Fruit fly (Drosophila melanogaster) whole organism, embryonic: Measurements from ENCODE around the gene Naa20A.

ENCODE experiments used
- Antp ChIP-seq: fragments of 200-800 bp; sonication (Bioruptor generic); optimal IDR thresholded peaks from 3 replicates; lab custom pipeline; 2016; ENCODE audit warnings: missing biosample characterization, missing genetic modification characterization
- Atf3 ChIP-seq: fragments of 200-800 bp; sonication (Bioruptor generic); optimal IDR thresholded peaks from 3 replicates; lab custom pipeline; 2016; ENCODE audit warnings: missing biosample characterization, missing genetic modification characterization
- C15 ChIP-seq: fragments of 200-800 bp; sonication (Bioruptor generic); IDR thresholded peaks from 3 replicates; pipeline ENCODE4 v1.3.6; 2022; ENCODE audit warnings: missing biosample characterization, missing genetic modification characterization
- CG10147 ChIP-seq: fragments of 200-800 bp; sonication (Bioruptor generic); optimal IDR thresholded peaks from 2 replicates; lab custom pipeline; 2019; ENCODE audit warnings: missing biosample characterization, mild to moderate bottlenecking, missing genetic modification characterization, moderate library complexity
- CG13424 ChIP-seq: fragments of 200-800 bp; sonication (Bioruptor generic); optimal IDR thresholded peaks from 2 replicates; lab custom pipeline; 2019; ENCODE audit warnings: missing biosample characterization, mild to moderate bottlenecking, missing genetic modification characterization, moderate library complexity
- CG14014 ChIP-seq: fragments of 200-800 bp; sonication (Bioruptor generic); IDR thresholded peaks from 2 replicates; pipeline ENCODE4 v1.3.6; 2022; ENCODE audit warnings: missing biosample characterization, missing genetic modification characterization
- CG15073 ChIP-seq: fragments of 200-800 bp; sonication (Bioruptor generic); optimal IDR thresholded peaks from 2 replicates; lab custom pipeline; 2016; ENCODE audit warnings: missing biosample characterization, missing genetic modification characterization
- CG1603 ChIP-seq: fragments of 200-800 bp; sonication (Bioruptor generic); optimal IDR thresholded peaks from 2 replicates; lab custom pipeline; 2019; ENCODE audit warnings: missing biosample characterization, mild to moderate bottlenecking, missing genetic modification characterization, moderate library complexity
- CG17328 ChIP-seq: fragments of 200-800 bp; sonication (Bioruptor generic); IDR thresholded peaks from 2 replicates; pipeline ENCODE4 v1.3.6; 2022; ENCODE audit warnings: missing biosample characterization, missing genetic modification characterization
- CG17359 ChIP-seq: fragments of 200-800 bp; sonication (Bioruptor generic); optimal IDR thresholded peaks from 3 replicates; lab custom pipeline; 2018; ENCODE audit warnings: missing biosample characterization, mild to moderate bottlenecking, missing genetic modification characterization, moderate library complexity
- CG2202 ChIP-seq: fragments of 200-800 bp; sonication (Bioruptor generic); optimal IDR thresholded peaks from 2 replicates; lab custom pipeline; 2018; ENCODE audit warnings: missing biosample characterization, mild to moderate bottlenecking, missing genetic modification characterization
- CG2875 ChIP-seq: fragments of 200-800 bp; sonication (Bioruptor generic); optimal IDR thresholded peaks from 2 replicates; lab custom pipeline; 2017; ENCODE audit warnings: missing biosample characterization, mild to moderate bottlenecking, missing genetic modification characterization, missing genetic modification reagents
- CG30431 ChIP-seq: fragments of 200-800 bp; sonication (Bioruptor generic); optimal IDR thresholded peaks from 2 replicates; lab custom pipeline; 2017; ENCODE audit warnings: missing biosample characterization, missing genetic modification characterization
- CG3163 ChIP-seq: fragments of 200-800 bp; sonication (Bioruptor generic); optimal IDR thresholded peaks from 3 replicates; lab custom pipeline; 2016; ENCODE audit warnings: missing biosample characterization, missing genetic modification characterization
- CG33557 ChIP-seq: fragments of 200-800 bp; sonication (Bioruptor generic); optimal IDR thresholded peaks from 2 replicates; lab custom pipeline; 2019; ENCODE audit warnings: missing biosample characterization, mild to moderate bottlenecking, missing genetic modification characterization, moderate library complexity
- CG4328 ChIP-seq: fragments of 200-800 bp; sonication (Bioruptor generic); optimal IDR thresholded peaks from 3 replicates; lab custom pipeline; 2017; ENCODE audit warnings: missing biosample characterization, missing genetic modification reagents, missing genetic modification characterization
- CG6272 ChIP-seq: fragments of 200-800 bp; sonication (Bioruptor generic); IDR thresholded peaks from 2 replicates; pipeline ENCODE4 v1.3.6; 2022; ENCODE audit warnings: missing biosample characterization, missing genetic modification characterization
- CG8290 ChIP-seq, 3 experiments: fragments of 200-800 bp; sonication (Bioruptor generic); optimal IDR thresholded peaks; 2 replicates each; lab custom pipeline; 2016 to 2019; ENCODE audit warnings: missing biosample characterization in 3 of 3, missing genetic modification characterization in 3 of 3, mild to moderate bottlenecking in 2 of 3, moderate library complexity in 1 of 3
- CG9437 ChIP-seq: fragments of 200-800 bp; sonication (Bioruptor generic); optimal IDR thresholded peaks from 2 replicates; lab custom pipeline; 2018; ENCODE audit warnings: missing biosample characterization, mild to moderate bottlenecking, missing genetic modification characterization
- CG9797 ChIP-seq: fragments of 200-800 bp; sonication (Bioruptor generic); optimal IDR thresholded peaks from 3 replicates; lab custom pipeline; 2018; ENCODE audit warnings: missing biosample characterization, mild to moderate bottlenecking, missing genetic modification characterization
- Eip74EF ChIP-seq, 2 experiments: fragments of 200-800 bp in 1 of 2; fragments of >200 bp in 1 of 2; sonication (Bioruptor generic) in 1 of 2; optimal IDR thresholded peaks; 2 replicates each; lab custom pipeline; 2017 to 2019; ENCODE audit warnings: missing biosample characterization in 2 of 2, missing genetic modification characterization in 2 of 2, mild to moderate bottlenecking in 1 of 2, moderate library complexity in 1 of 2
- HLH3B ChIP-seq: fragments of 200-800 bp; sonication (Bioruptor generic); IDR thresholded peaks from 2 replicates; pipeline ENCODE4 v1.3.6; 2022; ENCODE audit warnings: missing biosample characterization, missing genetic modification characterization
- HLHmδ ChIP-seq: fragments of 200-800 bp; sonication (Bioruptor generic); optimal IDR thresholded peaks from 2 replicates; lab custom pipeline; 2018; ENCODE audit warnings: missing biosample characterization, mild to moderate bottlenecking, missing genetic modification characterization, moderate library complexity
- Hr39 ChIP-seq: fragments of >200 bp; optimal IDR thresholded peaks from 2 replicates; lab custom pipeline; 2017
- Lhr ChIP-seq: fragments of 200-800 bp; sonication (Bioruptor generic); optimal IDR thresholded peaks from 3 replicates; lab custom pipeline; 2017; ENCODE audit warnings: mild to moderate bottlenecking, missing biosample characterization, missing genetic modification reagents, missing genetic modification characterization
- MBD-R2 ChIP-seq: fragments of 200-800 bp; sonication (Bioruptor generic); IDR thresholded peaks from 2 replicates; pipeline ENCODE4 v1.3.6; 2022; ENCODE audit warnings: missing biosample characterization, missing genetic modification characterization
- Max ChIP-seq: fragments of 200-800 bp; sonication (Bioruptor generic); optimal IDR thresholded peaks from 2 replicates; lab custom pipeline; 2016; ENCODE audit warnings: missing biosample characterization, mild to moderate bottlenecking, missing genetic modification characterization
- NC2β ChIP-seq: fragments of 200-800 bp; sonication (Bioruptor generic); optimal IDR thresholded peaks from 2 replicates; lab custom pipeline; 2016; ENCODE audit warnings: missing biosample characterization, missing genetic modification characterization
- Oaz ChIP-seq: fragments of 200-800 bp; sonication (Bioruptor generic); IDR thresholded peaks from 2 replicates; pipeline ENCODE4 v1.3.6; 2022; ENCODE audit warnings: missing biosample characterization, missing genetic modification characterization
- Side ChIP-seq: fragments of 200-800 bp; sonication (Bioruptor generic); optimal IDR thresholded peaks from 2 replicates; lab custom pipeline; 2016; ENCODE audit warnings: missing biosample characterization, missing genetic modification characterization
- Six4 ChIP-seq: fragments of 200-800 bp; sonication (Bioruptor generic); optimal IDR thresholded peaks from 2 replicates; lab custom pipeline; 2016; ENCODE audit warnings: missing biosample characterization, missing genetic modification characterization
- Xbp1 ChIP-seq: fragments of 200-800 bp; sonication (Bioruptor generic); optimal IDR thresholded peaks from 3 replicates; lab custom pipeline; 2016; ENCODE audit warnings: missing biosample characterization, mild to moderate bottlenecking, missing genetic modification characterization
- Xrp1 ChIP-seq: fragments of 200-800 bp; sonication (Bioruptor generic); IDR thresholded peaks from 2 replicates; pipeline ENCODE4 v1.3.6; 2022; ENCODE audit warnings: missing biosample characterization, missing genetic modification characterization
- crol ChIP-seq: fragments of 200-800 bp; sonication (Bioruptor generic); IDR thresholded peaks from 2 replicates; pipeline ENCODE4 v1.3.6; 2022; ENCODE audit warnings: missing biosample characterization, missing genetic modification characterization
- cwo ChIP-seq: fragments of 200-800 bp; sonication (Bioruptor generic); optimal IDR thresholded peaks from 3 replicates; lab custom pipeline; 2017; ENCODE audit warnings: missing biosample characterization, missing genetic modification characterization, mild to moderate bottlenecking, moderate library complexity, missing genetic modification reagents
- dati ChIP-seq: fragments of 200-800 bp; sonication (Bioruptor generic); IDR thresholded peaks from 2 replicates; pipeline ENCODE4 v1.3.6; 2022; ENCODE audit warnings: missing biosample characterization, missing genetic modification characterization
- ems ChIP-seq: fragments of 200-800 bp; sonication (Bioruptor generic); optimal IDR thresholded peaks from 3 replicates; lab custom pipeline; 2016; ENCODE audit warnings: missing biosample characterization, missing genetic modification characterization
- fd64A ChIP-seq: fragments of 200-800 bp; sonication (Bioruptor generic); optimal IDR thresholded peaks from 3 replicates; lab custom pipeline; 2018; ENCODE audit warnings: missing biosample characterization, mild to moderate bottlenecking, missing genetic modification characterization
- gem ChIP-seq: fragments of 200-800 bp; sonication (Bioruptor generic); optimal IDR thresholded peaks from 2 replicates; lab custom pipeline; 2019; ENCODE audit warnings: missing biosample characterization, mild to moderate bottlenecking, missing genetic modification characterization, moderate library complexity
- grn ChIP-seq: fragments of 200-800 bp; sonication (Bioruptor generic); optimal IDR thresholded peaks from 3 replicates; lab custom pipeline; 2017; ENCODE audit warnings: missing biosample characterization, missing genetic modification characterization
- hb ChIP-seq: fragments of 200-800 bp; sonication (Bioruptor generic); IDR thresholded peaks from 3 replicates; pipeline ENCODE4 v1.3.6; 2022; ENCODE audit warnings: missing biosample characterization, missing genetic modification characterization; ENCODE audit not compliant: partially characterized antibody
- hkb ChIP-seq, 2 experiments: fragments of 200-800 bp in 1 of 2; fragments of >200 bp in 1 of 2; sonication (Bioruptor generic) in 1 of 2; IDR thresholded peaks in 1 of 2; optimal IDR thresholded peaks in 1 of 2; 2 replicates each; pipeline versions ENCODE4 v1.3.6 to Lab custom; 2017 to 2022; ENCODE audit warnings: missing biosample characterization in 1 of 2, missing genetic modification characterization in 1 of 2
- mirr ChIP-seq: fragments of 200-800 bp; sonication (Bioruptor generic); optimal IDR thresholded peaks from 3 replicates; lab custom pipeline; 2018; ENCODE audit warnings: missing biosample characterization, mild to moderate bottlenecking, missing genetic modification characterization
- nau ChIP-seq: fragments of 200-800 bp; sonication (Bioruptor generic); optimal IDR thresholded peaks from 3 replicates; lab custom pipeline; 2017; ENCODE audit warnings: missing biosample characterization, mild to moderate bottlenecking, missing genetic modification characterization, missing genetic modification reagents
- org-1 ChIP-seq: fragments of 200-800 bp; sonication (Bioruptor generic); optimal IDR thresholded peaks from 2 replicates; lab custom pipeline; 2017; ENCODE audit warnings: missing biosample characterization, missing genetic modification characterization
- schlank ChIP-seq: fragments of 200-800 bp; sonication (Bioruptor generic); optimal IDR thresholded peaks from 2 replicates; lab custom pipeline; 2018; ENCODE audit warnings: missing biosample characterization, mild to moderate bottlenecking, missing genetic modification characterization
- tgo ChIP-seq: fragments of 200-800 bp; sonication (Bioruptor generic); IDR thresholded peaks from 3 replicates; pipeline ENCODE4 v1.3.6; 2022; ENCODE audit warnings: missing biosample characterization, missing genetic modification characterization
- tin ChIP-seq: fragments of 200-800 bp; sonication (Bioruptor generic); optimal IDR thresholded peaks from 3 replicates; lab custom pipeline; 2016; ENCODE audit warnings: missing biosample characterization, missing genetic modification characterization
- tll ChIP-seq, 2 experiments: fragments of 200-800 bp in 1 of 2; fragments of >200 bp in 1 of 2; sonication (Bioruptor generic) in 1 of 2; optimal IDR thresholded peaks; 2 replicates each; lab custom pipeline; 2017 to 2019; ENCODE audit warnings: missing biosample characterization in 2 of 2, missing genetic modification characterization in 2 of 2, mild to moderate bottlenecking in 1 of 2, moderate library complexity in 1 of 2
- usp ChIP-seq: fragments of >200 bp; optimal IDR thresholded peaks from 2 replicates; lab custom pipeline; 2017; ENCODE audit warnings: missing biosample characterization, missing genetic modification characterization

Gene Naa20A

DNA sequence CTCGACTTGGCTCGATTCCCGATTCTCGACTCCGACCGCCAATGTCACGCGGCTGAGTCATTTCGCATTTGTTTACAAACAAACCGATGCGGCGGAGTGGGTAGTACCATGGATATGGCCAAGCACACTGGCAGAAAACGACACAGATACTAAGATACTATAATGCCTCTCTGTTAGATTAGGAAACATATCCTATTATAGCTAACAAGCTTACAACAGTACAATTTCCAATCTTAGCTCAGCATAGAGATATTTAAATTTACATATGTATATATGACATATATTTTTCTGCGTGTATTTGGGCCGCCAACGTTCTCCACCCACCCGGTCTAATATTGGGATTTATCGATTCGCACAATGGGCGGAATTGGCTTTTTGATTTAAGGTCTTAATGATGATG, 18.9 kb downstream of the Naa20A start (continued):
- TF ChIP-seq CG13424 (tag; lab: Kevin White, UChicago) = peak; percentile 75
- TF ChIP-seq MBD-R2 (GFP tag; lab: Robert Waterston, UW) = peak; percentile 75
- 0 out of 3 replicates have a peak, but pooled peaks have one; percentile 61 for TF ChIP-seq C15
- no peak for TF ChIP-seq fd64A (GFP tag; lab: Kevin White, UChicago)
- TF ChIP-seq Max (GFP tag; lab: Kevin White, UChicago) = peak; percentile 52
- peak; percentile 49 for TF ChIP-seq CG4328 (GFP tag; lab: Kevin White, UChicago)
- TF ChIP-seq Hr39 (lab: Kevin White, UChicago) = no peak
- peak; percentile 74 for TF ChIP-seq HLH3B
- peak; percentile 52 for TF ChIP-seq mirr (GFP tag; lab: Kevin White, UChicago)
- peak; percentile 88 for TF ChIP-seq CG14014
- TF ChIP-seq Antp (GFP tag; lab: Kevin White, UChicago) = peak; percentile 32
- peak; percentile 79 for TF ChIP-seq tgo
- no peak for TF ChIP-seq grn (GFP tag; lab: Kevin White, UChicago)
- peak; percentile 76 for TF ChIP-seq Oaz (GFP tag; lab: Robert Waterston, UW)
- TF ChIP-seq ems (GFP tag; lab: Kevin White, UChicago) = peak; percentile 57
- TF ChIP-seq Eip74EF (GFP tag; optimal IDR thresholded peaks at IDR 0.05; lab: Kevin White, UChicago) = peak in 1 of 2 experiments; percentile 55
- peak; percentile 79 for TF ChIP-seq CG1603 (tag; lab: Kevin White, UChicago)
- TF ChIP-seq tll (GFP tag; optimal IDR thresholded peaks at IDR 0.05; lab: Kevin White, UChicago) = no peak
- peak; percentile 25 for TF ChIP-seq CG8290 (GFP tag; optimal IDR thresholded peaks at IDR 0.05; lab: Kevin White, UChicago)
- TF ChIP-seq CG8290 (tag; optimal IDR thresholded peaks at IDR 0.05; lab: Kevin White, UChicago) = peak in 1 of 2 experiments; percentile 84
- peak; percentile 71 for TF ChIP-seq Xrp1 (GFP tag; lab: Robert Waterston, UW)
- TF ChIP-seq CG33557 (GFP tag; lab: Kevin White, UChicago) = no peak
- peak; percentile 80 for TF ChIP-seq gem (tag; lab: Kevin White, UChicago)
- TF ChIP-seq dati = 0 out of 2 replicates have a peak, but pooled peaks have one; percentile 21
- TF ChIP-seq hb = no peak
- TF ChIP-seq Side = peak; percentile 33
- no peak for TF ChIP-seq usp (GFP tag; lab: Kevin White, UChicago)
- no peak for TF ChIP-seq hkb (optimal IDR thresholded peaks at IDR 0.05; lab: Kevin White, UChicago)
- peak; percentile 88 for TF ChIP-seq hkb (GFP tag; IDR thresholded peaks at IDR 0.05; lab: Robert Waterston, UW)
- TF ChIP-seq Six4 (GFP tag; lab: Kevin White, UChicago) = peak; percentile 62
- TF ChIP-seq CG17328 (GFP tag; lab: Robert Waterston, UW) = peak; percentile 74
- peak; percentile 43 for TF ChIP-seq CG30431
- TF ChIP-seq CG6272 (GFP tag; lab: Robert Waterston, UW) = peak; percentile 49
- TF ChIP-seq Atf3 = peak; percentile 16
- TF ChIP-seq tin (GFP tag; lab: Kevin White, UChicago) = peak; percentile 73
- peak; percentile 81 for TF ChIP-seq CG17359
- TF ChIP-seq HLHmδ = no peak
- TF ChIP-seq Xbp1 (GFP tag; lab: Kevin White, UChicago) = peak; percentile 74
- peak; percentile 29 for TF ChIP-seq CG2202 (tag; lab: Kevin White, UChicago)
- no peak for TF ChIP-seq crol
- peak; percentile 77 for TF ChIP-seq schlank (tag; lab: Kevin White, UChicago)
- TF ChIP-seq Lhr = peak; percentile 25
- peak; percentile 60 for TF ChIP-seq CG10147 (GFP tag; lab: Kevin White, UChicago)
- TF ChIP-seq CG9437 (GFP tag; lab: Kevin White, UChicago) = peak; percentile 49
- TF ChIP-seq CG2875 (GFP tag; lab: Kevin White, UChicago) = peak; percentile 13
- TF ChIP-seq nau (GFP tag; lab: Kevin White, UChicago) = peak; percentile 59
- no peak for TF ChIP-seq CG15073 (GFP tag; lab: Kevin White, UChicago)
- no peak for TF ChIP-seq CG3163 (GFP tag; lab: Kevin White, UChicago)
- TF ChIP-seq org-1 (GFP tag; lab: Kevin White, UChicago) = peak; percentile 66
- TF ChIP-seq CG9797 (GFP tag; lab: Kevin White, UChicago) = no peak
- peak; percentile 75 for TF ChIP-seq cwo (GFP tag; lab: Kevin White, UChicago)
- TF ChIP-seq NC2β (GFP tag; lab: Kevin White, UChicago) = no peak
